Fruit fly (Drosophila melanogaster) whole organism: Measurements from ENCODE around the gene CG4887.
A peak's percentile ranks its signal among the peaks of the same experiment; 100 is the strongest.

Source experiments
- CG8478 ChIP-seq: fragments of >200 bp; optimal IDR thresholded peaks from 2 replicates; lab custom pipeline; 2018; ENCODE audit warnings: inconsistent platforms
- Dll ChIP-seq: fragments of >200 bp; optimal IDR thresholded peaks from 2 replicates; lab custom pipeline; 2017
- EcR ChIP-seq, 2 experiments: fragments of >200 bp; optimal IDR thresholded peaks; 2 replicates each; lab custom pipeline; 2017; ENCODE audit warnings: missing biosample characterization in 2 of 2, missing genetic modification characterization in 2 of 2, missing genetic modification reagents in 2 of 2
- pan ChIP-seq: fragments of >200 bp; optimal IDR thresholded peaks from 2 replicates; lab custom pipeline; 2017
- psq ChIP-seq: fragments of >200 bp; optimal IDR thresholded peaks from 2 replicates; lab custom pipeline; 2017
- usp ChIP-seq: fragments of >200 bp; optimal IDR thresholded peaks from 2 replicates; lab custom pipeline; 2017; ENCODE audit warnings: missing biosample characterization, missing genetic modification characterization, mixed read lengths

The CG4887 gene

DNA sequence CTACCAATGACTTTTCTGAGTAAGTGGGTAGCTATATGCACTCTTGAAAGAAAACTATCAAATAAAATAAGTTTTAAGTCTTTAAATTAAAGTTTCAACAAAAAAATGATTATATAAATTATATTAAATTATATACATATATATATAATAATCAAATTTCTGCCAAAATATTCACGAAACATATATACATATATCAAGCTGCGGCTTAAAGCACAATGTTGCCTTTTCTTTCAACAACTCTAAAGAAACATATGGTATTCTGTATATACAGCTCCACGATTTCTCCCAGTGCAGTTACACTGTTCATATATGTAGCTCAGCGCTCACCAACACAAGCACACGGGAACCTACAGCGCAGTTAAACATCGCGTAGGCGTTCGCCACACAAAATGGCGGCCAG, 37.3 kb upstream of the CG4887 start:
- TF ChIP-seq psq (lab: Kevin White, UChicago) (no peak), EcR (GFP tag; optimal IDR thresholded peaks at IDR 0.05; lab: Kevin White, UChicago) (no peak), Dll (no peak), CG8478 (lab: Kevin White, UChicago) (no peak), pan (lab: Kevin White, UChicago) (no peak), usp (no peak)

DNA sequence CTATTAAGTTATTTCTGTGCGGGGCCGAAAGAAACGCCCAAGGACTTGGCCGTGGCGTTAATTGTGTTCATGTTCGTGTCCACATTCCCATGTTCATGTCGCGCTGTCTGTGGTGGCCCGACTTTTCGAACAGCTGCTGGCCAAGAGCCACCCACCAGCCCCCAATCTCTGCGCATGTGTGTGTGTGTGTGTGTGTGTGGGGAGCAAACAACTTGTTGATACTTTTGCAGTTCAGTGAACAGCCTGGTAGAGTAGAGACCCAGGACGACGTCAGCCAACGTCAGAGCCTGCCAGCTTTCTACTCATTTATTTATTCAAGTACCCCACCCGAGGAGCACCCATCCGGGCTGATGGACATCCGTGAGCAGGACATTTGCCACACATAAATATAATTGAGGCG, 35.8 kb upstream of the CG4887 start:
- TF ChIP-seq Dll = no peak
- no peak for TF ChIP-seq pan (lab: Kevin White, UChicago)
- TF ChIP-seq psq (lab: Kevin White, UChicago) = no peak
- TF ChIP-seq usp = no peak
- TF ChIP-seq CG8478 (lab: Kevin White, UChicago) = no peak
- TF ChIP-seq EcR (GFP tag; optimal IDR thresholded peaks at IDR 0.05; lab: Kevin White, UChicago) = no peak

DNA sequence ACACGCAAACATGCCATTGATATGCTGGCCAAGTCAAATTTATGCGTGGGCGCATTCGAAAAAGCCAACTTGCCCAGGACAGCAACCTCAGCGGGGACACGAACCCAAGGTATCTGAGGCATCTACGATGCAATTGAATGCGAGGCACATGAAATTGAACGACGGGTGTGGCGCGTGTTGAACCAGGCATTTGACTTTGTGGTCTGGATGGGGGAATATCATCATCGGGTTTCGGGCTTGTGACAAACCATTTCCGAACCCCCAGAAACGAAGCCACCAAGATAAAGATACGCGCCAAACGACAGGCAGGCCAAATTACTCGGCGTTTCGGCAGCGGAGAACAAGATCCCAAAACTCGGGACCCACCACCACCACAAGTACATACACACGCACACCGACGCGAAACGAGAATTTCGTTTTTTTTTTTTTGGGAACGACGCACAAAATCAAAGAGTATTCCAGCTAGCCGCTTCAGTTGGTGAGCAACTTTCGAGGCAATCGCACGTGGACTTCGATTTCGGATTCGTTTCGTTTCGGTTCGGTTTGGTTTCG, 30.0 kb upstream of the CG4887 start, which contains the start of gene MFS3:
MFS3 (plus strand) TSS at position 472 of the 552 bp plus-strand sequence.
- TF ChIP-seq usp (no peak), CG8478 (lab: Kevin White, UChicago) (no peak), psq (lab: Kevin White, UChicago) (no peak), Dll (peak; percentile 18), EcR (GFP tag; optimal IDR thresholded peaks at IDR 0.05; lab: Kevin White, UChicago) (no peak)

DNA sequence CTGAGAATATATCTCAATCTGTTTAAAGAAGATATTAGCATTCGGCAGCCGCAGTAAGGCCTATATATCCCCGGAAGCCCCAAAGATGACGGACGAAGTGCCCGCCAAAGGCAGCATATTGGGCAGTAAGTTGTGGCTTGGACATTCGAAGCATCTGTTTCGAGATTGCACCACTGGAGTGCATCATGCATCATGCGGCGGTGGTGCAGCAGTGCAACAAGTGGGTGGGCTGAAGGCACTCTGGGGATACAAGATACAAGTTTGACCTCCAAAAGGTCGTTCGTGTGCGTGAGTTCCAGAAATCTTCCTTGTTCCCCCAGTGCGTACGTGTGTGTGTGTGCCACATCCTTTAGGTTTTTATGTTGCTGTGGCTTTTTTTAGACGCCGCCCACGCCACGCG, 29.5 kb upstream of the CG4887 start:
- TF ChIP-seq Dll = no peak
- no peak for TF ChIP-seq usp

DNA sequence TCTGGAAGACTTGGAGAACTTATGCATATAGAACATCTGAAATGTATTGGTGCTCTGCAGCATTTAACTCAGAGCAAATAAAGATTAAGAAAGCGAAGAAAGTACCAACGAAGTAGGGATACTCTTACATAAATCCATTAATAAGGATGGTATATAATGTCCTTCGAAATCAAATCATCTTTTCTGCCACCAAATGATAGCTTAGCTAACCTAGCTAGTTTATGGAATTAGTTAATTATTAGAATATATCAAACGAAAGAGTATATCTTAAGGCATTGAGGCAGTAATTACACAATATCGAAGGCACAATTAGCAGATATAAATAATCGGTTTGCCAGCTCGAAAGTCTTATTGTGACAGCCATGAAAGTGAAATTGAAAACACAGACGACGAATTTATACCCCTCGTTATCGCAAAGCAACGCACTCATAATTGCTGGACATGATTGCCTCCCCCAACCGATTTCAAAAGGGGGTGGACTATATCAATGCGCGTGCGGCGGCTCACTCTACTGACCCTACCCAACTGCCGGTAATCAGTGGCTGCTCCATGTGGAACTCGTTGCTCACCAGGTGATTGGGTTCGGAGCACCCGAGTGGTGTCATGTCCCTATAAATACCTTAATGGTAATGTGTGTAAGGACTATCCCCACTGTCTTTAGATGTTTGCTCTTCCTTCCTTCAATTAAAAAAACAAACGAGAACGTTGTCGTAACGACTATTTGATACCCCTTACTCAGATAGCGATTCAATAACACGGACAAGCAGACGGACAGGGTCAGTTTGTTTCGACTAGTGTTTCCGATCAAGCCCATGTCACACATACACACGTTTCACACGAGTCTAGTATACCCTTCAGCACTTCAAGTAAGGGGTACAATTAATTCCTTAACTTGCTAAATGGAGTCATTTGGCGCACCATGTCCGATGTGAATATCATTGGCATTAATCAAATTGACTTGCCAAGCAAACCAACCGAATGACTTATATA, 28.1 kb upstream of the CG4887 start:
- TF ChIP-seq Dll = no peak
- peak; percentile 75 for TF ChIP-seq pan (lab: Kevin White, UChicago)

DNA sequence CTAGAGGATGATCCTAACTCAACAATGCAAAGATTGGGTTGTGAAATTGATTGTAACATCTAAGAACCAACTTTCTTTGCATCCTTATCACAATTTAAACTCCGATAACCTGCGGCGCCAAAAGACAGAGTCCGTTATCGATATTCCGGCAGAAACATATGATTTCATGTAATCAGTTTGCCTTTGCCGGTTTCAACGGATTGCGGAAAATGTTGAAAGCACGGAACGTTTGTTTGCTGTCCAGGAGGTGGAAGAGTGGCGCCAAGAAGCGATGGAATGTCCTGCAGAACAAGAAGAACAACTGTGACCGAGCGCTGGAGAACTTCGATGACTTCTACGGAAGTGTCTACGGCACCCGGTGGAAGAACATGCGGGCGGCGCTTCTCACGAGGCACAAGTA, 25.2 kb upstream of the CG4887 start:
- TF ChIP-seq usp (no peak), CG8478 (lab: Kevin White, UChicago) (no peak), psq (lab: Kevin White, UChicago) (no peak), Dll (no peak), EcR (GFP tag; optimal IDR thresholded peaks at IDR 0.05; lab: Kevin White, UChicago) (no peak), pan (lab: Kevin White, UChicago) (no peak)

DNA sequence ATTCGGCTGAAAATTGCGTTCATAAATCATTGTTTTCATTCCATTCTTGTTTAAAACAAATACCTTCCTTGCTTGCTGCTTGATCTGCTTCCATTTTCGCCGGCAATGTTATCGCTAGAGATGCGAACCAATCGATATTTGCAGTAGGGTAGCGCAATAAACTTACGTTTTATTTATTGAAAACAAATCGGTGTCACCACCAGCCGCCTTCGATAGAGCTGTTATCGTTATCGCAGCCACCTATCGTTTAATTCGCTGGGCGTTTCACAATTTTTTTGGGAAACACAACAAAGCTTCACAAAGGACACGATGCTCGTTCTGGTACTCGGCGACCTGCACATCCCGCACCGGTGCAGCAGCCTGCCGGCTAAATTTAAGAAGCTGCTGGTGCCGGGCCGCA, 22.3 kb upstream of the CG4887 start, which contains the start of the genes Tfb4 and Vps29:
Tfb4 (minus strand) TSS at position 124 of the 400 bp plus-strand sequence.
Vps29 (plus strand) TSS at position 213 of the 400 bp plus-strand sequence.
- no peak for TF ChIP-seq usp
- TF ChIP-seq EcR (GFP tag; optimal IDR thresholded peaks at IDR 0.05; lab: Kevin White, UChicago) = no peak
- TF ChIP-seq psq (lab: Kevin White, UChicago) = no peak
- TF ChIP-seq pan (lab: Kevin White, UChicago) = no peak
- TF ChIP-seq Dll = no peak
- TF ChIP-seq CG8478 (lab: Kevin White, UChicago) = no peak

DNA sequence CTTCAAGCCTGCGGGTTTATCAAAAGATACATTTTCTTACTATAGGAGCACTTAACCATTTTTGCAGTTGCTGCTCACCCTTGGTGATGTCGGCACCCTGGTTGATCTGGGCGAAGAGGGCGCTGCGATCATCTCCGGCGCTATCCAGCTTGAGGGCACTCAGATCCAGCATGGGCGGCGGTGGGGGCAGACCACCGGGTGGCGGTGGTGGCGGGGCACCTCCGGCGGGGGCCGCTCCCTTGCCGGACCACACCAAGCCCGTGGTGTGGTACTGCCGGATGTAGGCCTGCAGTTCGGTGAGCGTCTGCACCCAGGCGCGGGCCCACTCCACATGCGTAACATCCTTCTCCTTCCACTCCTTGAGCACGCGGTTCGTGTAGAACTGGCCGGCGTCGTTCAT, 20.1 kb upstream of the CG4887 start:
- TF ChIP-seq Dll (no peak), usp (no peak), psq (lab: Kevin White, UChicago) (no peak), EcR (GFP tag; optimal IDR thresholded peaks at IDR 0.05; lab: Kevin White, UChicago) (no peak), pan (lab: Kevin White, UChicago) (no peak), CG8478 (lab: Kevin White, UChicago) (no peak)

DNA sequence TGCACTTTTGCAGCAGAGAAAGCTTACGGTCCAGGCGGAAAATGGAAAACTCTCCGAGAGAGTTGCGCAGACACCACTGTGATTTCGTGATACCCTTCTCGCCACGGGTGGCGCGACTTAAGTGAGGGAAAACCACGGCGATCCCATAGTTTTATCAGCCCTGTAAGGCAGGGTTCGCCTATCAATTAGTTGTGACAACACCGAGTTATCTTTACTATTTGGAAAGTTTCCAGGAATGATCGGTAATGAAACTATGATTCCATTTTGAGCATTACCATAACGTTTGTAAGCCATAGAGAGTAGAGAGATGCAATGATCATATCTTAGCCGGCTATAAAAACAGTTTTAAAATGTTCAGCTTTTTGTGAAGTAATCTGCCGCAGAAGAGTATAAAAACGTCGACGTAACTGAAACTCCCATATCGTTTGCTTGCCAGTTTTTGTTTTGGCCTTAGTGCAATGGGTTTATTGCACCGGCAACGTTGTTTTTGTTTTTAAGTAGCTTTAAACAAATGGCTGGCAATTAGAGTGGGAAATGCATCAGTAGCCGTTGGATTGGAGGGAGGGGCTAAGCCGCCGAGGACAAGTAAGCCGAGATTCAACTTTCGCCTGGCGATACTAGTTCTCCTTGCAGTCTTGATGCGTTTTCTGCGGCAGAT, 16.1 kb upstream of the CG4887 start:
- TF ChIP-seq Dll = no peak
- no peak for TF ChIP-seq EcR (GFP tag; optimal IDR thresholded peaks at IDR 0.05; lab: Kevin White, UChicago)
- no peak for TF ChIP-seq psq (lab: Kevin White, UChicago)
- TF ChIP-seq usp = no peak
- TF ChIP-seq pan (lab: Kevin White, UChicago) = no peak
- TF ChIP-seq CG8478 (lab: Kevin White, UChicago) = no peak

DNA sequence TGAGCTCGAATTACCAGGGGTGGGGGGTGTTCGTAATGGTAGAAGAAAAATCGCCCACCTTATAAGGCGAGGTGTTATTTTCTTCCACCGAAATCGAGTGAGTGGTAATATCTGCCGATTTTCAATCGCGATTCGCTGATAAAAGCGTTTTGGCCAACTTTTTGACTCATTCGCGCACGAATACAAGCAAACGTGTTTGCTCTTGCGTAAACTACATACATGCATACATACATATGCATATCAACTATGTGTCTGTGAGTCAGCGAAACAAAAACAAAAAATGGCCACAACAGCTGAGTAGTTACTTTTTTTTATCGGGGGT, 15.5 kb upstream of the CG4887 start:
- TF ChIP-seq CG8478 (lab: Kevin White, UChicago) (no peak), Dll (no peak), usp (no peak), psq (lab: Kevin White, UChicago) (no peak), pan (lab: Kevin White, UChicago) (no peak)

DNA sequence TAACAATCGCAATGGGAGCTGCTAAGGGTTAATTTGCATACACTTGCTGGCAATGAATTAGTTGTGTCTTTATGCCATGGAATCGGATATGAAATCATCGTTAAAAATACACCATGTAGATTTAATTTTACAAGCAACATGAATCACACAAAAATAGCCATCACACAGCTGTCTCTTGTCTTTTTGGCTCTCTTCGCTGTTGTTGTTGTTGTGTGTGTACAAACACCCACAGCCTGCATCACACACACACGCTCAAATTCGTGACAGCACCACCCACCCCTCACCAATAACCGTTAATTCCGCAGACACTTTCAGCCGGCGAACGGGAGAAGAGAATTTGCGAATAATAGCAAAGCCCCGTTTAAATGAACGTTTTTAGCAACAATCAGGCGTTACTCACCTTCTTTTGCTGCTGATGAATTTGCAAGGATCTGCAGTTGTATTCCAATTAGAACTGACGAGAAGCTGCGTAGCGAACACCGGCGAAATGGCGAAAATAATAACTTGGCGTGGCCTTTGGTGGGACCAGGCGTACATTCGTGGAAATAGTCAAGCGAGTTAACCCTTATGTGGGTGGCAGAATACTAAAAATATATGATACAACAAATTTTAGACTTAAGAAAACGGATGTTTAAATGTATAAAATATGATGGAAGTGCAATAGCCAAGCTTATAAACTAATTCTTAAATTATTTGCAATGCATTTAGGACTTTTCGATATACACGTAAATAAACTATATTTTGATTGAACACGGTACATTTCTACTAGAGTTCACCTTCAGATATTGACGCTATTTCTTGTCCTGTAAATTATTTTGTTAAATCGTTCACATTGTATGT, 14.9 kb upstream of the CG4887 start, which contains the start of gene capt:
capt (minus strand) TSS at position 584 of the 840 bp plus-strand sequence.
- no peak for TF ChIP-seq CG8478 (lab: Kevin White, UChicago)
- TF ChIP-seq psq (lab: Kevin White, UChicago) = no peak
- no peak for TF ChIP-seq EcR (GFP tag; optimal IDR thresholded peaks at IDR 0.05; lab: Kevin White, UChicago)
- TF ChIP-seq Dll = no peak
- TF ChIP-seq usp = no peak
- no peak for TF ChIP-seq pan (lab: Kevin White, UChicago)
